Fruit fly (Drosophila melanogaster): ENCODE measurements around the gene Grip.

The Grip gene

dm6 chrX:6000747-6001426 lies 34.8 kb downstream of the Grip start, which contains the start of gene CG4766 (continued):
- TF ChIP-seq lab (GFP tag; optimal IDR thresholded peaks at IDR 0.05) (peak; percentile 84), CG14050 (GFP tag; IDR thresholded peaks at IDR 0.05) (peak; percentile 80), gsb-n (tag; optimal IDR thresholded peaks at IDR 0.05) (peak; percentile 87), Doc2 (GFP tag; IDR thresholded peaks at IDR 0.05) (no peak), Hr78 (GFP tag; optimal IDR thresholded peaks at IDR 0.05) (peak in 1 of 2 experiments; percentile 65), ci (GFP tag; IDR thresholded peaks at IDR 0.05) (peak; percentile 86), CG10209 (GFP tag; optimal IDR thresholded peaks at IDR 0.05) (peak; percentile 87), HmgZ (tag; optimal IDR thresholded peaks at IDR 0.05) (peak; percentile 58), Nf-YB (GFP tag; optimal IDR thresholded peaks at IDR 0.05) (peak; percentile 98), prd (optimal IDR thresholded peaks at IDR 0.05) (no peak), prd (GFP tag; IDR thresholded peaks at IDR 0.05) (peak; percentile 87), CG4328 (GFP tag; optimal IDR thresholded peaks at IDR 0.05) (peak; percentile 83), pum (GFP tag; optimal IDR thresholded peaks at IDR 0.05) (peak; percentile 91), CG9215 (GFP tag; IDR thresholded peaks at IDR 0.05) (peak; percentile 70), Pdp1 (GFP tag; optimal IDR thresholded peaks at IDR 0.05) (peak; percentile 81 to 89), CG34422 (GFP tag; IDR thresholded peaks at IDR 0.05) (peak; percentile 72; the same call in 2 of the 3 replicates), CG12299 (tag; optimal IDR thresholded peaks at IDR 0.05) (peak; percentile 60), zfh1 (GFP tag; IDR thresholded peaks at IDR 0.05) (peak; percentile 84), GATAe (GFP tag; conservative IDR thresholded peaks at IDR 0.05) (no peak), Taf1 (GFP tag; IDR thresholded peaks at IDR 0.05) (peak; percentile 37; the same call in 1 of the 2 replicates), CG17361 (GFP tag; IDR thresholded peaks at IDR 0.05) (peak; percentile 92), CG10366 (GFP tag; IDR thresholded peaks at IDR 0.05) (peak; percentile 75), Spps (tag; optimal IDR thresholded peaks at IDR 0.05) (peak; percentile 86), Myb (GFP tag; optimal IDR thresholded peaks at IDR 0.05) (peak; percentile 66), TFAM (GFP tag; optimal IDR thresholded peaks at IDR 0.05) (peak; percentile 21), CG9817 (tag; optimal IDR thresholded peaks at IDR 0.05) (peak; percentile 65), NK7.1 (GFP tag; optimal IDR thresholded peaks at IDR 0.05) (peak; percentile 65), CG3847 (GFP tag; IDR thresholded peaks at IDR 0.05) (peak; percentile 79), CG8089 (GFP tag; optimal IDR thresholded peaks at IDR 0.05) (peak; percentile 84), CG13296 (GFP tag; optimal IDR thresholded peaks at IDR 0.05) (peak; percentile 78), ase (GFP tag; IDR thresholded peaks at IDR 0.05) (peak; percentile 63; the same call in 2 of the 3 replicates), CG10565 (GFP tag; optimal IDR thresholded peaks at IDR 0.05) (no peak), Bgb (GFP tag; IDR thresholded peaks at IDR 0.05; ENCODE audit: partially characterized antibody) (no peak), CG2129 (GFP tag; IDR thresholded peaks at IDR 0.05; ENCODE audit: partially characterized antibody) (no peak), Rx (GFP tag; IDR thresholded peaks at IDR 0.05) (no peak), pzg (GFP tag; optimal IDR thresholded peaks at IDR 0.05) (no peak), ash1 (GFP tag; optimal IDR thresholded peaks at IDR 0.05) (no peak), CG31441 (GFP tag; IDR thresholded peaks at IDR 0.05) (peak; percentile 91), CG43689 (GFP tag; IDR thresholded peaks at IDR 0.05) (0 out of 2 replicates have a peak, but pooled peaks have one; percentile 22), CG34376 (GFP tag; optimal IDR thresholded peaks at IDR 0.05) (peak; percentile 52), chif (GFP tag; optimal IDR thresholded peaks at IDR 0.05) (peak; percentile 70 to 93), CG17328 (GFP tag; IDR thresholded peaks at IDR 0.05) (peak; percentile 85), CG2116 (GFP tag; optimal IDR thresholded peaks at IDR 0.05) (peak; percentile 52), CG2875 (GFP tag; optimal IDR thresholded peaks at IDR 0.05) (peak; percentile 74), Bteb2 (GFP tag; optimal IDR thresholded peaks at IDR 0.05) (peak; percentile 66), Aef1 (GFP tag; IDR thresholded peaks at IDR 0.05) (peak; percentile 54; the same call in 2 of the 3 replicates), Nf-YC (tag; optimal IDR thresholded peaks at IDR 0.05) (peak; percentile 97), hbn (GFP tag; IDR thresholded peaks at IDR 0.05; ENCODE audit: partially characterized antibody) (no peak), mam (GFP tag; optimal IDR thresholded peaks at IDR 0.05) (peak; percentile 83)
